ENCODE assay signal across 1 fruit fly cellular context in the genomic region with DNA sequence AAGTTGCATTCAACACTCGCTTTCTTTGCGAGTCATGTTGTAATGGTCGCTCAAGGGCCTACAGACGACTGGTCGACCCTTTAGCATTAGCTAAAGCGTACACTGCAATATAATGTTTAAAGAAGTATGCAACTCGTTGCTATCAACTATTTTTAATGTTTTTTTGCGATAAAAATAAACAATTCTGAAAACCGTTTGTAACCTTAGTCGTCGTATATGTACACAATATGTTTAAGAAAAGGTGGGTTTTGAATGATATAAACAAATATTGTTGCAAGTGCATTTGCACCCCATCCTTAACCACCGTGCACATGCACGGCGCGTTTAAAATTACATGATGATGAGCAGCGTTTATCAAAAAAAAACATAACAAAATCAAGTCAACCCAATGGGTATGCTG.
TF ChIP-seq lines count a peak whose summit lies in the region.

No protein-coding gene starts in this region.

TF ChIP-seq in whole organism, embryonic, 481 proteins besides CTCF, POLR2A, EP300 and RAD21 (continued from another document and continues in another):
- TF ChIP-seq CG2712 (tag; optimal IDR thresholded peaks at IDR 0.05; lab: Kevin White, UChicago) = peak; percentile 50
- TF ChIP-seq lola (GFP tag; optimal IDR thresholded peaks at IDR 0.05; lab: Kevin White, UChicago) = peak in 1 of 3 experiments; percentile 22
- no peak for TF ChIP-seq CG9932 (GFP tag; IDR thresholded peaks at IDR 0.05; lab: Robert Waterston, UW)
- no peak for TF ChIP-seq Dp (GFP tag; optimal IDR thresholded peaks at IDR 0.05; lab: Kevin White, UChicago)
- no peak for TF ChIP-seq rib (GFP tag; IDR thresholded peaks at IDR 0.05; lab: Robert Waterston, UW)
- no peak for TF ChIP-seq sisA (GFP tag; IDR thresholded peaks at IDR 0.05; lab: Robert Waterston, UW)
- TF ChIP-seq da (GFP tag; optimal IDR thresholded peaks at IDR 0.05; lab: Kevin White, UChicago) = no peak
- no peak for TF ChIP-seq CG6854 (GFP tag; optimal IDR thresholded peaks at IDR 0.05; lab: Kevin White, UChicago)
- no peak for TF ChIP-seq ro (GFP tag; IDR thresholded peaks at IDR 0.05; lab: Robert Waterston, UW)
- TF ChIP-seq gro (GFP tag; optimal IDR thresholded peaks at IDR 0.05; lab: Kevin White, UChicago) = no peak
- no peak for TF ChIP-seq D19A (tag; optimal IDR thresholded peaks at IDR 0.05; lab: Kevin White, UChicago)
- no peak for TF ChIP-seq CG1792 (GFP tag; optimal IDR thresholded peaks at IDR 0.05; lab: Kevin White, UChicago)
- no peak for TF ChIP-seq fd96Cb (tag; optimal IDR thresholded peaks at IDR 0.05; lab: Kevin White, UChicago)
- no peak for TF ChIP-seq cwo (GFP tag; optimal IDR thresholded peaks at IDR 0.05; lab: Kevin White, UChicago)
- no peak for TF ChIP-seq CG4424 (GFP tag; optimal IDR thresholded peaks at IDR 0.05; lab: Kevin White, UChicago)
- no peak for TF ChIP-seq wor (GFP tag; IDR thresholded peaks at IDR 0.05; lab: Robert Waterston, UW)
- TF ChIP-seq jumu (GFP tag; optimal IDR thresholded peaks at IDR 0.05; lab: Kevin White, UChicago) = no peak
- no peak for TF ChIP-seq Doc3 (GFP tag; IDR thresholded peaks at IDR 0.05; lab: Robert Waterston, UW; ENCODE audit: partially characterized antibody)
- no peak for TF ChIP-seq Dip2 (GFP tag; IDR thresholded peaks at IDR 0.05; lab: Robert Waterston, UW)
- no peak for TF ChIP-seq Neu2 (GFP tag; optimal IDR thresholded peaks at IDR 0.05; lab: Kevin White, UChicago; ENCODE audit: borderline replicate concordance)
- TF ChIP-seq CG11085 (GFP tag; IDR thresholded peaks at IDR 0.05; lab: Robert Waterston, UW) = no peak
- no peak for TF ChIP-seq zen2 (GFP tag; IDR thresholded peaks at IDR 0.05; lab: Robert Waterston, UW; ENCODE audit: partially characterized antibody)
- TF ChIP-seq hb (GFP tag; IDR thresholded peaks at IDR 0.05; lab: Robert Waterston, UW; ENCODE audit: partially characterized antibody) = no peak
- TF ChIP-seq ewg (GFP tag; optimal IDR thresholded peaks at IDR 0.05; lab: Kevin White, UChicago) = no peak
- peak; percentile 13 for TF ChIP-seq trem (tag; optimal IDR thresholded peaks at IDR 0.05; lab: Kevin White, UChicago)
- TF ChIP-seq D19B (GFP tag; optimal IDR thresholded peaks at IDR 0.05; lab: Kevin White, UChicago) = no peak
- TF ChIP-seq row (GFP tag; IDR thresholded peaks at IDR 0.05; lab: Robert Waterston, UW) = peak; percentile 30; the same call in 1 of the 3 replicates
- TF ChIP-seq esg (GFP tag; conservative IDR thresholded peaks at IDR 0.05; lab: Robert Waterston, UW) = no peak
- TF ChIP-seq CG8765 (GFP tag; IDR thresholded peaks at IDR 0.05; lab: Robert Waterston, UW) = no peak
- TF ChIP-seq NK7.1 (GFP tag; optimal IDR thresholded peaks at IDR 0.05; lab: Kevin White, UChicago) = no peak
- no peak for TF ChIP-seq Bteb2 (GFP tag; optimal IDR thresholded peaks at IDR 0.05; lab: Kevin White, UChicago)
- TF ChIP-seq cato (GFP tag; optimal IDR thresholded peaks at IDR 0.05; lab: Kevin White, UChicago; ENCODE audit: borderline replicate concordance) = no peak
- no peak for TF ChIP-seq klu (GFP tag; IDR thresholded peaks at IDR 0.05; lab: Robert Waterston, UW)
- no peak for TF ChIP-seq CG12299 (tag; optimal IDR thresholded peaks at IDR 0.05; lab: Kevin White, UChicago)
- peak; percentile 5 for TF ChIP-seq CG10462 (GFP tag; optimal IDR thresholded peaks at IDR 0.05; lab: Kevin White, UChicago)
- no peak for TF ChIP-seq CG5245 (GFP tag; optimal IDR thresholded peaks at IDR 0.05; lab: Kevin White, UChicago)
- no peak for TF ChIP-seq Hand (GFP tag; optimal IDR thresholded peaks at IDR 0.05; lab: Kevin White, UChicago)
- no peak for TF ChIP-seq Hr51 (GFP tag; optimal IDR thresholded peaks at IDR 0.05; lab: Kevin White, UChicago)
- TF ChIP-seq ara (GFP tag; IDR thresholded peaks at IDR 0.05; lab: Robert Waterston, UW) = no peak
- no peak for TF ChIP-seq CG32767 (GFP tag; IDR thresholded peaks at IDR 0.05; lab: Robert Waterston, UW)
- TF ChIP-seq CG4360 (GFP tag; IDR thresholded peaks at IDR 0.05; lab: Robert Waterston, UW) = no peak
- no peak for TF ChIP-seq CG13424 (tag; optimal IDR thresholded peaks at IDR 0.05; lab: Kevin White, UChicago)
- no peak for TF ChIP-seq CG34376 (GFP tag; optimal IDR thresholded peaks at IDR 0.05; lab: Kevin White, UChicago)
- TF ChIP-seq CG15073 (GFP tag; optimal IDR thresholded peaks at IDR 0.05; lab: Kevin White, UChicago) = no peak
- no peak for TF ChIP-seq az2 (GFP tag; optimal IDR thresholded peaks at IDR 0.05; lab: Kevin White, UChicago)
- no peak for TF ChIP-seq CG9817 (tag; optimal IDR thresholded peaks at IDR 0.05; lab: Kevin White, UChicago)
- no peak for TF ChIP-seq Six4 (GFP tag; optimal IDR thresholded peaks at IDR 0.05; lab: Kevin White, UChicago)
- TF ChIP-seq Sin3A (optimal IDR thresholded peaks at IDR 0.05; lab: Kevin White, UChicago) = no peak
- no peak for TF ChIP-seq CG1024 (GFP tag; IDR thresholded peaks at IDR 0.05; lab: Robert Waterston, UW)
- no peak for TF ChIP-seq CG6654 (GFP tag; optimal IDR thresholded peaks at IDR 0.05; lab: Kevin White, UChicago)
- no peak for TF ChIP-seq CG4328 (GFP tag; optimal IDR thresholded peaks at IDR 0.05; lab: Kevin White, UChicago)
- TF ChIP-seq Hr3 (GFP tag; optimal IDR thresholded peaks at IDR 0.05; lab: Kevin White, UChicago) = no peak
- TF ChIP-seq jing (GFP tag; optimal IDR thresholded peaks at IDR 0.05; lab: Kevin White, UChicago) = no peak
- TF ChIP-seq CG9437 (GFP tag; optimal IDR thresholded peaks at IDR 0.05; lab: Kevin White, UChicago) = no peak
- TF ChIP-seq phol (tag; optimal IDR thresholded peaks at IDR 0.05; lab: Kevin White, UChicago) = peak; percentile 13
- TF ChIP-seq pho (GFP tag; optimal IDR thresholded peaks at IDR 0.05; lab: Kevin White, UChicago) = no peak
- TF ChIP-seq Dfd (GFP tag; optimal IDR thresholded peaks at IDR 0.05; lab: Kevin White, UChicago) = no peak
- TF ChIP-seq Spps (tag; optimal IDR thresholded peaks at IDR 0.05; lab: Kevin White, UChicago) = no peak
- TF ChIP-seq CG6254 (GFP tag; optimal IDR thresholded peaks at IDR 0.05; lab: Kevin White, UChicago) = no peak
- no peak for TF ChIP-seq Aef1 (GFP tag; IDR thresholded peaks at IDR 0.05; lab: Robert Waterston, UW)
- no peak for TF ChIP-seq lilli (GFP tag; optimal IDR thresholded peaks at IDR 0.05; lab: Kevin White, UChicago)
- peak; percentile 20 for TF ChIP-seq CG11504 (tag; optimal IDR thresholded peaks at IDR 0.05; lab: Kevin White, UChicago)
- no peak for TF ChIP-seq sr (GFP tag; IDR thresholded peaks at IDR 0.05; lab: Robert Waterston, UW)
- no peak for TF ChIP-seq CG7963 (GFP tag; IDR thresholded peaks at IDR 0.05; lab: Robert Waterston, UW; ENCODE audit: partially characterized antibody)
- TF ChIP-seq eyg (GFP tag; optimal IDR thresholded peaks at IDR 0.05; lab: Kevin White, UChicago) = no peak
- no peak for TF ChIP-seq GATAe (GFP tag; conservative IDR thresholded peaks at IDR 0.05; lab: Robert Waterston, UW)
- no peak for TF ChIP-seq Bgb (GFP tag; IDR thresholded peaks at IDR 0.05; lab: Robert Waterston, UW; ENCODE audit: partially characterized antibody)
- no peak for TF ChIP-seq ato (GFP tag; IDR thresholded peaks at IDR 0.05; lab: Robert Waterston, UW; ENCODE audit: partially characterized antibody)
- no peak for TF ChIP-seq CG30431 (GFP tag; optimal IDR thresholded peaks at IDR 0.05; lab: Kevin White, UChicago)
- TF ChIP-seq E2f1 (GFP tag; IDR thresholded peaks at IDR 0.05; lab: Robert Waterston, UW) = no peak
- TF ChIP-seq maf-S (GFP tag; optimal IDR thresholded peaks at IDR 0.05; lab: Kevin White, UChicago) = no peak
- TF ChIP-seq emc (GFP tag; optimal IDR thresholded peaks at IDR 0.05; lab: Kevin White, UChicago) = no peak
- TF ChIP-seq CG43689 (GFP tag; IDR thresholded peaks at IDR 0.05; lab: Robert Waterston, UW) = no peak
- TF ChIP-seq danr (GFP tag; IDR thresholded peaks at IDR 0.05; lab: Robert Waterston, UW) = no peak
- no peak for TF ChIP-seq Chrac-16 (GFP tag; optimal IDR thresholded peaks at IDR 0.05; lab: Kevin White, UChicago)
- TF ChIP-seq zf30C (GFP tag; optimal IDR thresholded peaks at IDR 0.05; lab: Kevin White, UChicago) = no peak
- no peak for TF ChIP-seq Gsc (GFP tag; IDR thresholded peaks at IDR 0.05; lab: Robert Waterston, UW)
- TF ChIP-seq vnd (GFP tag; IDR thresholded peaks at IDR 0.05; lab: Robert Waterston, UW; ENCODE audit: partially characterized antibody) = no peak
- no peak for TF ChIP-seq Atf6 (GFP tag; IDR thresholded peaks at IDR 0.05; lab: Robert Waterston, UW)
- TF ChIP-seq CG8924 (tag; optimal IDR thresholded peaks at IDR 0.05; lab: Kevin White, UChicago) = no peak
- no peak for TF ChIP-seq CG31388 (GFP tag; optimal IDR thresholded peaks at IDR 0.05; lab: Kevin White, UChicago)
- no peak for TF ChIP-seq inv (GFP tag; IDR thresholded peaks at IDR 0.05; lab: Robert Waterston, UW; ENCODE audit: partially characterized antibody)
- TF ChIP-seq Sry-β (GFP tag; optimal IDR thresholded peaks at IDR 0.05; lab: Kevin White, UChicago) = no peak
- TF ChIP-seq HHEX (GFP tag; optimal IDR thresholded peaks at IDR 0.05; lab: Kevin White, UChicago) = no peak
- TF ChIP-seq CG4820 (GFP tag; optimal IDR thresholded peaks at IDR 0.05; lab: Kevin White, UChicago) = no peak
- TF ChIP-seq CG7271 (tag; optimal IDR thresholded peaks at IDR 0.05; lab: Kevin White, UChicago) = no peak
- no peak for TF ChIP-seq so (GFP tag; IDR thresholded peaks at IDR 0.05; lab: Robert Waterston, UW)
- TF ChIP-seq bcd (GFP tag; optimal IDR thresholded peaks at IDR 0.05; lab: Kevin White, UChicago) = no peak
- TF ChIP-seq CG17612 (GFP tag; IDR thresholded peaks at IDR 0.05; lab: Robert Waterston, UW) = no peak
- TF ChIP-seq Lhr (GFP tag; optimal IDR thresholded peaks at IDR 0.05; lab: Kevin White, UChicago) = no peak
- no peak for TF ChIP-seq HLH3B (GFP tag; IDR thresholded peaks at IDR 0.05; lab: Robert Waterston, UW)
- no peak for TF ChIP-seq br (optimal IDR thresholded peaks at IDR 0.05; lab: Kevin White, UChicago)
- TF ChIP-seq CG6272 (GFP tag; IDR thresholded peaks at IDR 0.05; lab: Robert Waterston, UW) = no peak
- TF ChIP-seq CG2202 (tag; optimal IDR thresholded peaks at IDR 0.05; lab: Kevin White, UChicago) = peak; percentile 17
- TF ChIP-seq CG13123 (GFP tag; optimal IDR thresholded peaks at IDR 0.05; lab: Kevin White, UChicago) = no peak
- TF ChIP-seq twi (tag; optimal IDR thresholded peaks at IDR 0.05; lab: Kevin White, UChicago) = no peak
- no peak for TF ChIP-seq CG14441 (GFP tag; IDR thresholded peaks at IDR 0.05; lab: Robert Waterston, UW)
- no peak for TF ChIP-seq CG12942 (GFP tag; optimal IDR thresholded peaks at IDR 0.05; lab: Kevin White, UChicago)
- no peak for TF ChIP-seq CG5180 (GFP tag; optimal IDR thresholded peaks at IDR 0.05; lab: Kevin White, UChicago)
- no peak for TF ChIP-seq gsb (GFP tag; IDR thresholded peaks at IDR 0.05; lab: Robert Waterston, UW)
- no peak for TF ChIP-seq p53 (GFP tag; optimal IDR thresholded peaks at IDR 0.05; lab: Kevin White, UChicago)
- TF ChIP-seq slbo (GFP tag; IDR thresholded peaks at IDR 0.05; lab: Robert Waterston, UW) = no peak
- no peak for TF ChIP-seq MESR4 (GFP tag; optimal IDR thresholded peaks at IDR 0.05; lab: Kevin White, UChicago)
- no peak for TF ChIP-seq Fer2 (tag; optimal IDR thresholded peaks at IDR 0.05; lab: Kevin White, UChicago)
- no peak for TF ChIP-seq Hmx (GFP tag; optimal IDR thresholded peaks at IDR 0.05; lab: Kevin White, UChicago)
- TF ChIP-seq CG16863 (GFP tag; optimal IDR thresholded peaks at IDR 0.05; lab: Kevin White, UChicago) = no peak
- TF ChIP-seq grau (tag; optimal IDR thresholded peaks at IDR 0.05; lab: Kevin White, UChicago) = peak; percentile 1
- TF ChIP-seq CkIIα-i1 (GFP tag; IDR thresholded peaks at IDR 0.05; lab: Robert Waterston, UW) = no peak
- TF ChIP-seq CG10979 (tag; optimal IDR thresholded peaks at IDR 0.05; lab: Kevin White, UChicago) = peak; percentile 38
- TF ChIP-seq chif (GFP tag; optimal IDR thresholded peaks at IDR 0.05; lab: Kevin White, UChicago) = peak in 1 of 2 experiments; percentile 23
- TF ChIP-seq HLH54F (GFP tag; optimal IDR thresholded peaks at IDR 0.05; lab: Kevin White, UChicago) = no peak
- no peak for TF ChIP-seq CG17359 (tag; optimal IDR thresholded peaks at IDR 0.05; lab: Kevin White, UChicago)
- TF ChIP-seq tap (tag; optimal IDR thresholded peaks at IDR 0.05; lab: Kevin White, UChicago) = no peak
- no peak for TF ChIP-seq CrebB (tag; optimal IDR thresholded peaks at IDR 0.05; lab: Kevin White, UChicago)
- no peak for TF ChIP-seq HmgZ (tag; optimal IDR thresholded peaks at IDR 0.05; lab: Kevin White, UChicago)
- TF ChIP-seq CG14667 (GFP tag; IDR thresholded peaks at IDR 0.05; lab: Robert Waterston, UW) = no peak
- TF ChIP-seq dmrt11E (tag; optimal IDR thresholded peaks at IDR 0.05; lab: Kevin White, UChicago) = peak; percentile 41
- TF ChIP-seq oc (tag; optimal IDR thresholded peaks at IDR 0.05; lab: Kevin White, UChicago) = no peak
- TF ChIP-seq D (optimal IDR thresholded peaks at IDR 0.05; lab: Kevin White, UChicago) = no peak
- no peak for TF ChIP-seq D (GFP tag; optimal IDR thresholded peaks at IDR 0.05; lab: Kevin White, UChicago)
- TF ChIP-seq CG6765 (GFP tag; optimal IDR thresholded peaks at IDR 0.05; lab: Kevin White, UChicago) = no peak
- TF ChIP-seq unc-4 (GFP tag; IDR thresholded peaks at IDR 0.05; lab: Robert Waterston, UW; ENCODE audit: partially characterized antibody) = no peak
- no peak for TF ChIP-seq CG8290 (GFP tag; optimal IDR thresholded peaks at IDR 0.05; lab: Kevin White, UChicago)
- TF ChIP-seq CG8290 (tag; optimal IDR thresholded peaks at IDR 0.05; lab: Kevin White, UChicago) = no peak
- TF ChIP-seq CG15514 (GFP tag; optimal IDR thresholded peaks at IDR 0.05; lab: Kevin White, UChicago) = no peak
- TF ChIP-seq CG13624 (GFP tag; optimal IDR thresholded peaks at IDR 0.05; lab: Kevin White, UChicago) = no peak
- TF ChIP-seq lmd (GFP tag; IDR thresholded peaks at IDR 0.05; lab: Robert Waterston, UW) = no peak
- no peak for TF ChIP-seq CG9727 (GFP tag; optimal IDR thresholded peaks at IDR 0.05; lab: Kevin White, UChicago)
- no peak for TF ChIP-seq Ets97D (GFP tag; optimal IDR thresholded peaks at IDR 0.05; lab: Kevin White, UChicago)
- no peak for TF ChIP-seq CG30020 (tag; optimal IDR thresholded peaks at IDR 0.05; lab: Kevin White, UChicago)
- no peak for TF ChIP-seq CG32532 (GFP tag; IDR thresholded peaks at IDR 0.05; lab: Robert Waterston, UW)
- peak; percentile 3 for TF ChIP-seq stwl (tag; optimal IDR thresholded peaks at IDR 0.05; lab: Kevin White, UChicago)
- TF ChIP-seq slp2 (GFP tag; optimal IDR thresholded peaks at IDR 0.05; lab: Kevin White, UChicago) = no peak
- TF ChIP-seq CG18619 (GFP tag; optimal IDR thresholded peaks at IDR 0.05; lab: Kevin White, UChicago) = no peak
- TF ChIP-seq dpn (GFP tag; optimal IDR thresholded peaks at IDR 0.05; lab: Kevin White, UChicago) = no peak
